Fruit fly (Drosophila melanogaster) whole organism, embryonic: ENCODE data around the gene CG32313.

Experiments used
- Adf1 ChIP-seq: fragments of 200-800 bp; sonication (Bioruptor generic); IDR thresholded peaks from 2 replicates; pipeline ENCODE4 v1.3.6; 2022; ENCODE audit warnings: missing biosample characterization, missing genetic modification characterization
- Asciz ChIP-seq: fragments of 200-800 bp; sonication (Bioruptor generic); optimal IDR thresholded peaks from 2 replicates; lab custom pipeline; 2017; ENCODE audit warnings: missing biosample characterization, mild to moderate bottlenecking, missing genetic modification characterization, missing genetic modification reagents
- B-H2 ChIP-seq: fragments of 200-800 bp; sonication (Bioruptor generic); optimal IDR thresholded peaks from 2 replicates; lab custom pipeline; 2018; ENCODE audit warnings: missing biosample characterization, mild to moderate bottlenecking, missing genetic modification characterization
- BtbVII ChIP-seq: fragments of 200-800 bp; sonication (Bioruptor generic); optimal IDR thresholded peaks from 3 replicates; lab custom pipeline; 2017; ENCODE audit warnings: missing biosample characterization, mild to moderate bottlenecking, missing genetic modification characterization
- CG10267 ChIP-seq: fragments of 200-800 bp; sonication (Bioruptor generic); optimal IDR thresholded peaks from 2 replicates; lab custom pipeline; 2018; ENCODE audit warnings: missing biosample characterization, mild to moderate bottlenecking, missing genetic modification characterization, moderate library complexity
- CG10565 ChIP-seq: fragments of 200-800 bp; sonication (Bioruptor generic); optimal IDR thresholded peaks from 3 replicates; lab custom pipeline; 2016; ENCODE audit warnings: missing biosample characterization, mild to moderate bottlenecking, missing genetic modification characterization
- CG12155 ChIP-seq: fragments of 200-800 bp; sonication (Bioruptor generic); optimal IDR thresholded peaks from 3 replicates; lab custom pipeline; 2016; ENCODE audit warnings: missing biosample characterization, missing genetic modification characterization
- CG1233 ChIP-seq: fragments of 200-800 bp; sonication (Bioruptor generic); optimal IDR thresholded peaks from 4 replicates; lab custom pipeline; 2018; ENCODE audit warnings: missing biosample characterization, mild to moderate bottlenecking, missing genetic modification characterization
- CG12391 ChIP-seq: fragments of 200-800 bp; sonication (Bioruptor generic); optimal IDR thresholded peaks from 3 replicates; lab custom pipeline; 2018; ENCODE audit warnings: missing biosample characterization, mild to moderate bottlenecking, missing genetic modification characterization, moderate library complexity
- CG14667 ChIP-seq: fragments of 200-800 bp; sonication (Bioruptor generic); IDR thresholded peaks from 2 replicates; pipeline ENCODE4 v1.3.6; 2022; ENCODE audit warnings: missing biosample characterization, missing genetic modification characterization
- CG16779 ChIP-seq: fragments of 200-800 bp; sonication (Bioruptor generic); IDR thresholded peaks from 2 replicates; pipeline ENCODE4 v1.3.6; 2022; ENCODE audit warnings: missing biosample characterization, missing genetic modification characterization
- CG17186 ChIP-seq: fragments of 200-800 bp; sonication (Bioruptor generic); optimal IDR thresholded peaks from 3 replicates; lab custom pipeline; 2017; ENCODE audit warnings: missing biosample characterization, missing genetic modification reagents, missing genetic modification characterization
- CG17359 ChIP-seq: fragments of 200-800 bp; sonication (Bioruptor generic); optimal IDR thresholded peaks from 3 replicates; lab custom pipeline; 2018; ENCODE audit warnings: missing biosample characterization, mild to moderate bottlenecking, missing genetic modification characterization, moderate library complexity
- CG17829 ChIP-seq: fragments of 200-800 bp; optimal IDR thresholded peaks from 2 replicates; lab custom pipeline; 2019; ENCODE audit warnings: missing biosample characterization, mild to moderate bottlenecking, missing genetic modification characterization, moderate library complexity
- CG1792 ChIP-seq: fragments of 200-800 bp; sonication (Bioruptor generic); optimal IDR thresholded peaks from 2 replicates; lab custom pipeline; 2016; ENCODE audit warnings: missing biosample characterization, missing genetic modification characterization
- CG5953 ChIP-seq: fragments of 200-800 bp; sonication (Bioruptor generic); IDR thresholded peaks from 2 replicates; pipeline ENCODE4 v1.3.6; 2022; ENCODE audit warnings: missing biosample characterization, missing genetic modification characterization
- CG8478 ChIP-seq: fragments of >200 bp; optimal IDR thresholded peaks from 2 replicates; lab custom pipeline; 2018
- CG9817 ChIP-seq: fragments of 200-800 bp; sonication (Bioruptor generic); optimal IDR thresholded peaks from 2 replicates; lab custom pipeline; 2018; ENCODE audit warnings: missing biosample characterization, mild to moderate bottlenecking, missing genetic modification characterization, moderate library complexity
- Dip3 ChIP-seq: fragments of 200-800 bp; sonication (Bioruptor generic); optimal IDR thresholded peaks from 3 replicates; lab custom pipeline; 2016; ENCODE audit warnings: missing biosample characterization, missing genetic modification characterization
- E2f1 ChIP-seq: fragments of 200-800 bp; sonication (Bioruptor generic); IDR thresholded peaks from 2 replicates; pipeline ENCODE4 v1.3.6; 2022; ENCODE audit warnings: missing biosample characterization, missing genetic modification characterization
- Ets97D ChIP-seq: fragments of 200-800 bp; sonication (Bioruptor generic); optimal IDR thresholded peaks from 3 replicates; lab custom pipeline; 2016; ENCODE audit warnings: missing biosample characterization, missing genetic modification characterization
- Fer2 ChIP-seq: fragments of 200-800 bp; sonication (Bioruptor generic); optimal IDR thresholded peaks from 2 replicates; lab custom pipeline; 2018; ENCODE audit warnings: missing biosample characterization, mild to moderate bottlenecking, missing genetic modification characterization, moderate library complexity
- H2.0 ChIP-seq: fragments of 200-800 bp; sonication (Bioruptor generic); IDR thresholded peaks from 2 replicates; pipeline ENCODE4 v1.3.6; 2022; ENCODE audit warnings: missing biosample characterization, missing genetic modification characterization
- HmgZ ChIP-seq: fragments of 200-800 bp; sonication (Bioruptor generic); optimal IDR thresholded peaks from 2 replicates; lab custom pipeline; 2018; ENCODE audit warnings: missing biosample characterization, mild to moderate bottlenecking, missing genetic modification characterization
- Lhr ChIP-seq: fragments of 200-800 bp; sonication (Bioruptor generic); optimal IDR thresholded peaks from 3 replicates; lab custom pipeline; 2017; ENCODE audit warnings: mild to moderate bottlenecking, missing biosample characterization, missing genetic modification reagents, missing genetic modification characterization
- Max ChIP-seq: fragments of 200-800 bp; sonication (Bioruptor generic); optimal IDR thresholded peaks from 2 replicates; lab custom pipeline; 2016; ENCODE audit warnings: missing biosample characterization, mild to moderate bottlenecking, missing genetic modification characterization
- Mrtf ChIP-seq: fragments of 200-800 bp; sonication (Bioruptor generic); IDR thresholded peaks from 3 replicates; pipeline ENCODE4 v1.3.6; 2022; ENCODE audit warnings: missing biosample characterization, missing genetic modification characterization
- NC2β ChIP-seq: fragments of 200-800 bp; sonication (Bioruptor generic); optimal IDR thresholded peaks from 2 replicates; lab custom pipeline; 2016; ENCODE audit warnings: missing biosample characterization, missing genetic modification characterization
- Nf-YA ChIP-seq: fragments of 200-800 bp; sonication (Bioruptor generic); IDR thresholded peaks from 2 replicates; pipeline ENCODE4 v1.3.6; 2022; ENCODE audit warnings: missing biosample characterization, missing genetic modification characterization
- Pdp1 ChIP-seq, 2 experiments: fragments of 200-800 bp; sonication (Bioruptor generic); optimal IDR thresholded peaks; 3 replicates each; lab custom pipeline; 2016; ENCODE audit warnings: missing biosample characterization in 2 of 2, missing genetic modification characterization in 2 of 2, mild to moderate bottlenecking in 1 of 2, moderate library complexity in 1 of 2
- Sry-δ ChIP-seq: fragments of 200-800 bp; sonication (Bioruptor generic); optimal IDR thresholded peaks from 2 replicates; lab custom pipeline; 2016; ENCODE audit warnings: missing biosample characterization, missing genetic modification characterization
- Trl ChIP-seq, 3 experiments: fragments of >200 bp in 2 of 3; fragments of 200-800 bp in 1 of 3; sonication (Bioruptor generic) in 1 of 3; optimal IDR thresholded peaks; 2 replicates in 1 of 3; 3 replicates in 2 of 3; lab custom pipeline; 2016 to 2017; ENCODE audit warnings: missing biosample characterization in 1 of 3, missing genetic modification characterization in 1 of 3
- ac ChIP-seq: fragments of 200-800 bp; sonication (Bioruptor generic); optimal IDR thresholded peaks from 3 replicates; lab custom pipeline; 2017; ENCODE audit warnings: missing biosample characterization, mild to moderate bottlenecking, missing genetic modification characterization
- amos ChIP-seq: fragments of 200-800 bp; sonication (Bioruptor generic); IDR thresholded peaks from 2 replicates; pipeline ENCODE4 v1.3.6; 2022; ENCODE audit warnings: missing biosample characterization, missing genetic modification characterization; ENCODE audit not compliant: partially characterized antibody
- cas ChIP-seq: fragments of 200-800 bp; sonication (Bioruptor generic); IDR thresholded peaks from 2 replicates; pipeline ENCODE4 v1.3.6; 2022; ENCODE audit warnings: missing biosample characterization, missing genetic modification characterization
- crol ChIP-seq: fragments of 200-800 bp; sonication (Bioruptor generic); IDR thresholded peaks from 2 replicates; pipeline ENCODE4 v1.3.6; 2022; ENCODE audit warnings: missing biosample characterization, missing genetic modification characterization
- dmrt11E ChIP-seq: fragments of 200-800 bp; sonication (Bioruptor generic); optimal IDR thresholded peaks from 3 replicates; lab custom pipeline; 2018; ENCODE audit warnings: missing biosample characterization, mild to moderate bottlenecking, missing genetic modification characterization, moderate library complexity
- grau ChIP-seq: fragments of 200-800 bp; optimal IDR thresholded peaks from 3 replicates; lab custom pipeline; 2019; ENCODE audit warnings: missing biosample characterization, mild to moderate bottlenecking, missing genetic modification characterization, moderate library complexity
- hb ChIP-seq: fragments of 200-800 bp; sonication (Bioruptor generic); IDR thresholded peaks from 3 replicates; pipeline ENCODE4 v1.3.6; 2022; ENCODE audit warnings: missing biosample characterization, missing genetic modification characterization; ENCODE audit not compliant: partially characterized antibody
- hbn ChIP-seq: fragments of 200-800 bp; sonication (Bioruptor generic); IDR thresholded peaks from 2 replicates; pipeline ENCODE4 v1.3.6; 2022; ENCODE audit warnings: missing biosample characterization, missing genetic modification characterization; ENCODE audit not compliant: partially characterized antibody
- luna ChIP-seq: fragments of 200-800 bp; sonication (Bioruptor generic); optimal IDR thresholded peaks from 2 replicates; lab custom pipeline; 2016; ENCODE audit warnings: missing biosample characterization, missing genetic modification characterization
- nerfin-1 ChIP-seq: fragments of 200-800 bp; sonication (Bioruptor generic); optimal IDR thresholded peaks from 3 replicates; lab custom pipeline; 2019; ENCODE audit warnings: missing biosample characterization, mild to moderate bottlenecking, missing genetic modification characterization, moderate library complexity
- org-1 ChIP-seq: fragments of 200-800 bp; sonication (Bioruptor generic); optimal IDR thresholded peaks from 2 replicates; lab custom pipeline; 2017; ENCODE audit warnings: missing biosample characterization, missing genetic modification characterization
- sens ChIP-seq: fragments of 200-800 bp; sonication (Bioruptor generic); peaks from one replicate; lab custom pipeline; 2016; ENCODE audit warnings: missing biosample characterization, missing genetic modification characterization
- sisA ChIP-seq: fragments of 200-800 bp; sonication (Bioruptor generic); IDR thresholded peaks from 2 replicates; pipeline ENCODE4 v1.3.6; 2022; ENCODE audit warnings: missing biosample characterization, missing genetic modification characterization
- sr ChIP-seq: fragments of 200-800 bp; sonication (Bioruptor generic); IDR thresholded peaks from 3 replicates; pipeline ENCODE4 v1.3.6; 2022; ENCODE audit warnings: missing biosample characterization, missing genetic modification characterization
- stc ChIP-seq: fragments of 200-800 bp; sonication (Bioruptor generic); IDR thresholded peaks from 2 replicates; pipeline ENCODE4 v1.3.6; 2022; ENCODE audit warnings: missing biosample characterization, missing genetic modification characterization
- stwl ChIP-seq: fragments of 200-800 bp; sonication (Bioruptor generic); optimal IDR thresholded peaks from 3 replicates; lab custom pipeline; 2018; ENCODE audit warnings: missing biosample characterization, mild to moderate bottlenecking, missing genetic modification characterization, moderate library complexity
- wor ChIP-seq: fragments of 200-800 bp; sonication (Bioruptor generic); IDR thresholded peaks from 2 replicates; pipeline ENCODE4 v1.3.6; 2022; ENCODE audit warnings: missing biosample characterization, missing genetic modification characterization
- zf30C ChIP-seq: fragments of 200-800 bp; sonication (Bioruptor generic); optimal IDR thresholded peaks from 3 replicates; lab custom pipeline; 2018; ENCODE audit warnings: missing biosample characterization, mild to moderate bottlenecking, missing genetic modification characterization

The CG32313 gene

DNA sequence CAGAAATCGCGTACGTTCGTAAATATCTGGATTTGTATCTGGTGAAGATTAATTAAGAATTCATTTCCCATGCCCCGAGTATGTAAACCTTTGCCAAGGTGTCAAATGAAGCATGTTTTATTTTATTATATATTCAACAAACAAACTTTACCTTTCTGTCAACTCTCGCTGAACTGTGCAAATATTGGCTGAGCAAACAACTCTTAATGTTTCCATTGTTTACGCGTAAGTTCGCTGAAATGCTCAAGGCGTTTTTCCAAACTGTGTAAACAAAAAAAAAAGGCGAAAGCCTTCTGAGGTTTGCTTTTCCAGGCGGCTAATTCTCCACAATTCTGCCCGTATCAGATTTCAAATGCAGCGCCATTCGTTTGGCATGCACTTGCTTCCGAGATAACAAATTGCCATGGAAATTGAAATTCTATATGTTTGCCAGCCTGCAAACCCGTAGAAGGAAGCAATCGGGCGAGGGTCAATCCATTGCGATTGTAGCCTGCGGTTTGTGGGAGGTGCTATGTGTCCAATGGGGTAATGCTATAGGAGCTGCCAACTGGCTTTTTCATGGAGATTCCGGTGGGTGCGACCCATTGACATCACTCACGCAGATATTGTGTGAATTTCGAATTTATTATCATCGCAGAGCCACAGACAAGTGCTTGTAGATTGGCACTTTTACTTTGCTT, 46.3 kb upstream of the CG32313 start (continued):
- no peak for TF ChIP-seq CG17186 (GFP tag; lab: Kevin White, UChicago)
- peak; percentile 96 for TF ChIP-seq BtbVII (GFP tag; lab: Kevin White, UChicago)
- TF ChIP-seq NC2β (GFP tag; lab: Kevin White, UChicago): peak; percentile 13
- peak; percentile 66 for TF ChIP-seq luna (GFP tag; lab: Kevin White, UChicago)
- TF ChIP-seq CG1792 (GFP tag; lab: Kevin White, UChicago): peak; percentile 78
- TF ChIP-seq ac: no peak
- 0 out of 2 replicates have a peak, but pooled peaks have one; percentile 34 for TF ChIP-seq CG16779 (GFP tag; lab: Robert Waterston, UW)
- peak; percentile 64; the same call in 1 of the 2 replicates for TF ChIP-seq Adf1 (GFP tag; lab: Robert Waterston, UW)
- peak; percentile 53 for TF ChIP-seq grau (tag; lab: Kevin White, UChicago)
- TF ChIP-seq Max (GFP tag; lab: Kevin White, UChicago): peak; percentile 62
- TF ChIP-seq Pdp1 (GFP tag; optimal IDR thresholded peaks at IDR 0.05; lab: Kevin White, UChicago): peak in 1 of 2 experiments; percentile 23
- no peak for TF ChIP-seq crol (GFP tag; lab: Robert Waterston, UW)
- TF ChIP-seq Asciz (GFP tag; lab: Kevin White, UChicago): peak; percentile 80
- TF ChIP-seq org-1 (GFP tag; lab: Kevin White, UChicago): peak; percentile 75
- TF ChIP-seq wor (GFP tag; lab: Robert Waterston, UW): no peak
- TF ChIP-seq CG17829 (tag; lab: Kevin White, UChicago): no peak
- peak; percentile 28 for TF ChIP-seq CG12391
- peak; percentile 46 for TF ChIP-seq CG12155 (GFP tag; lab: Kevin White, UChicago)
- peak; percentile 84 for TF ChIP-seq Dip3 (GFP tag; lab: Kevin White, UChicago)
- no peak for TF ChIP-seq Trl (optimal IDR thresholded peaks at IDR 0.05; lab: Kevin White, UChicago)
- peak; percentile 73 for TF ChIP-seq Trl (GFP tag; optimal IDR thresholded peaks at IDR 0.05; lab: Kevin White, UChicago)
- TF ChIP-seq sens (GFP tag; lab: Kevin White, UChicago): peak; percentile 86
- peak; percentile 78 for TF ChIP-seq CG9817 (tag; lab: Kevin White, UChicago)
- TF ChIP-seq Ets97D (GFP tag; lab: Kevin White, UChicago): peak; percentile 21
- peak; percentile 47; the same call in 1 of the 2 replicates for TF ChIP-seq Nf-YA
- peak; percentile 67 for TF ChIP-seq stc
- 0 out of 3 replicates have a peak, but pooled peaks have one; percentile 11 for TF ChIP-seq Mrtf (GFP tag; lab: Robert Waterston, UW)
- TF ChIP-seq hbn (GFP tag; lab: Robert Waterston, UW): no peak
- no peak for TF ChIP-seq CG10267 (tag; lab: Kevin White, UChicago)
- no peak for TF ChIP-seq Lhr (GFP tag; lab: Kevin White, UChicago)
- no peak for TF ChIP-seq stwl
- no peak for TF ChIP-seq hb (GFP tag; lab: Robert Waterston, UW)
- TF ChIP-seq HmgZ (tag; lab: Kevin White, UChicago): peak; percentile 79
- no peak for TF ChIP-seq H2.0 (GFP tag; lab: Robert Waterston, UW)
- TF ChIP-seq CG5953 (GFP tag; lab: Robert Waterston, UW): 0 out of 2 replicates have a peak, but pooled peaks have one; percentile 50
- no peak for TF ChIP-seq amos (GFP tag; lab: Robert Waterston, UW)
- no peak for TF ChIP-seq zf30C (GFP tag; lab: Kevin White, UChicago)
- no peak for TF ChIP-seq CG8478 (lab: Kevin White, UChicago)
- TF ChIP-seq B-H2 (GFP tag; lab: Kevin White, UChicago): no peak
- TF ChIP-seq CG17359 (tag; lab: Kevin White, UChicago): peak; percentile 77
- peak; percentile 84 for TF ChIP-seq Fer2 (tag; lab: Kevin White, UChicago)
- TF ChIP-seq CG1233: peak; percentile 79
- TF ChIP-seq Sry-δ: peak; percentile 19
- TF ChIP-seq dmrt11E: no peak
- no peak for TF ChIP-seq sisA (GFP tag; lab: Robert Waterston, UW)
- no peak for TF ChIP-seq cas (GFP tag; lab: Robert Waterston, UW)
- TF ChIP-seq CG14667 (GFP tag; lab: Robert Waterston, UW): no peak
- TF ChIP-seq CG10565 (GFP tag; lab: Kevin White, UChicago): no peak
- TF ChIP-seq sr (GFP tag; lab: Robert Waterston, UW): no peak
- TF ChIP-seq nerfin-1 (tag; lab: Kevin White, UChicago): peak; percentile 26
- TF ChIP-seq E2f1 (GFP tag; lab: Robert Waterston, UW): no peak
